Fruit fly (Drosophila melanogaster) whole organism, embryonic: ENCODE measurements around the gene CG42395.
A peak's percentile ranks its signal among the peaks of the same experiment; 100 is the strongest.

Source experiments
- Awh ChIP-seq: fragments of 200-800 bp; sonication (Bioruptor generic); IDR thresholded peaks from 2 replicates; pipeline ENCODE4, ENCODE4 v1.3.6; 2022; ENCODE audit warnings: missing biosample characterization, missing genetic modification characterization
- Bdp1 ChIP-seq: fragments of 200-800 bp; sonication (Bioruptor generic); optimal IDR thresholded peaks from 3 replicates; lab custom pipeline; 2016; ENCODE audit warnings: missing biosample characterization, missing genetic modification characterization
- CG11696 ChIP-seq: fragments of 200-800 bp; sonication (Bioruptor generic); IDR thresholded peaks from 2 replicates; pipeline ENCODE4 v1.3.6; 2022; ENCODE audit warnings: missing biosample characterization, missing genetic modification characterization
- CG1233 ChIP-seq: fragments of 200-800 bp; sonication (Bioruptor generic); optimal IDR thresholded peaks from 4 replicates; lab custom pipeline; 2018; ENCODE audit warnings: missing biosample characterization, mild to moderate bottlenecking, missing genetic modification characterization
- CG12942 ChIP-seq: fragments of 200-800 bp; sonication (Bioruptor generic); optimal IDR thresholded peaks from 3 replicates; lab custom pipeline; 2016; ENCODE audit warnings: missing biosample characterization, missing genetic modification characterization
- CG15514 ChIP-seq: fragments of 200-800 bp; sonication (Bioruptor generic); optimal IDR thresholded peaks from 3 replicates; lab custom pipeline; 2017; ENCODE audit warnings: missing biosample characterization, missing genetic modification characterization, mild to moderate bottlenecking, moderate library complexity, missing genetic modification reagents
- CG17385 ChIP-seq: fragments of 200-800 bp; sonication (Bioruptor generic); optimal IDR thresholded peaks from 3 replicates; lab custom pipeline; 2018; ENCODE audit warnings: missing biosample characterization, mild to moderate bottlenecking, missing genetic modification characterization
- CG18476 ChIP-seq: fragments of 200-800 bp; sonication (Bioruptor generic); optimal IDR thresholded peaks from 2 replicates; lab custom pipeline; 2016; ENCODE audit warnings: missing biosample characterization, mild to moderate bottlenecking, missing genetic modification characterization
- CG2712 ChIP-seq: fragments of 200-800 bp; optimal IDR thresholded peaks from 3 replicates; lab custom pipeline; 2019; ENCODE audit warnings: missing biosample characterization, mild to moderate bottlenecking, missing genetic modification characterization, moderate library complexity
- CG31365 ChIP-seq: fragments of 200-800 bp; sonication (Bioruptor generic); optimal IDR thresholded peaks from 2 replicates; lab custom pipeline; 2018; ENCODE audit warnings: missing biosample characterization, mild to moderate bottlenecking, missing genetic modification characterization
- CG4360 ChIP-seq: fragments of 200-800 bp; sonication (Bioruptor generic); IDR thresholded peaks from 2 replicates; pipeline ENCODE4 v1.3.6; 2022; ENCODE audit warnings: missing biosample characterization, missing genetic modification characterization
- CG4424 ChIP-seq: fragments of 200-800 bp; sonication (Bioruptor generic); optimal IDR thresholded peaks from 3 replicates; lab custom pipeline; 2016; ENCODE audit warnings: missing biosample characterization, missing genetic modification characterization
- CG6689 ChIP-seq: fragments of 200-800 bp; sonication (Bioruptor generic); IDR thresholded peaks from 2 replicates; pipeline ENCODE4 v1.3.6; 2022; ENCODE audit warnings: missing biosample characterization, missing genetic modification characterization
- CG8944 ChIP-seq: fragments of 200-800 bp; sonication (Bioruptor generic); optimal IDR thresholded peaks from 3 replicates; lab custom pipeline; 2016; ENCODE audit warnings: missing biosample characterization, missing genetic modification characterization
- CG9437 ChIP-seq: fragments of 200-800 bp; sonication (Bioruptor generic); optimal IDR thresholded peaks from 2 replicates; lab custom pipeline; 2018; ENCODE audit warnings: missing biosample characterization, mild to moderate bottlenecking, missing genetic modification characterization
- CG9727 ChIP-seq: fragments of 200-800 bp; sonication (Bioruptor generic); optimal IDR thresholded peaks from 3 replicates; lab custom pipeline; 2017; ENCODE audit warnings: missing biosample characterization, mild to moderate bottlenecking, missing genetic modification characterization
- Dek ChIP-seq: fragments of 200-800 bp; sonication (Bioruptor generic); optimal IDR thresholded peaks from 3 replicates; lab custom pipeline; 2019; ENCODE audit warnings: missing biosample characterization, mild to moderate bottlenecking, missing genetic modification characterization, moderate library complexity
- Eip74EF ChIP-seq, 2 experiments: fragments of 200-800 bp in 1 of 2; fragments of >200 bp in 1 of 2; sonication (Bioruptor generic) in 1 of 2; optimal IDR thresholded peaks; 2 replicates each; lab custom pipeline; 2017 to 2019; ENCODE audit warnings: missing biosample characterization in 2 of 2, missing genetic modification characterization in 2 of 2, mild to moderate bottlenecking in 1 of 2, moderate library complexity in 1 of 2
- HLH3B ChIP-seq: fragments of 200-800 bp; sonication (Bioruptor generic); IDR thresholded peaks from 2 replicates; pipeline ENCODE4 v1.3.6; 2022; ENCODE audit warnings: missing biosample characterization, missing genetic modification characterization
- Hr51 ChIP-seq, 2 experiments: fragments of 200-800 bp; sonication (Bioruptor generic); optimal IDR thresholded peaks; 2 replicates in 1 of 2; 3 replicates in 1 of 2; lab custom pipeline; 2016 to 2018; ENCODE audit warnings: missing biosample characterization in 2 of 2, missing genetic modification characterization in 2 of 2, mild to moderate bottlenecking in 1 of 2, moderate library complexity in 1 of 2
- Jarid2 ChIP-seq: fragments of 200-800 bp; sonication (Bioruptor generic); optimal IDR thresholded peaks from 3 replicates; lab custom pipeline; 2017; ENCODE audit warnings: mild to moderate bottlenecking, missing biosample characterization, missing genetic modification reagents, missing genetic modification characterization
- MBD-R2 ChIP-seq: fragments of 200-800 bp; sonication (Bioruptor generic); IDR thresholded peaks from 2 replicates; pipeline ENCODE4 v1.3.6; 2022; ENCODE audit warnings: missing biosample characterization, missing genetic modification characterization
- MESR4 ChIP-seq: fragments of 200-800 bp; sonication (Bioruptor generic); optimal IDR thresholded peaks from 2 replicates; lab custom pipeline; 2018; ENCODE audit warnings: missing biosample characterization, mild to moderate bottlenecking, missing genetic modification characterization, moderate library complexity
- NC2α ChIP-seq: fragments of 200-800 bp; sonication (Bioruptor generic); optimal IDR thresholded peaks from 2 replicates; lab custom pipeline; 2016; ENCODE audit warnings: missing biosample characterization, missing genetic modification characterization
- Oli ChIP-seq: fragments of 200-800 bp; sonication (Bioruptor generic); optimal IDR thresholded peaks from 2 replicates; lab custom pipeline; 2018; ENCODE audit warnings: missing biosample characterization, mild to moderate bottlenecking, missing genetic modification characterization, moderate library complexity
- Opbp ChIP-seq: fragments of 200-800 bp; sonication (Bioruptor generic); IDR thresholded peaks from 3 replicates; pipeline ENCODE4 v1.3.6; 2022; ENCODE audit warnings: missing biosample characterization, missing genetic modification characterization; ENCODE audit not compliant: partially characterized antibody
- Poxn ChIP-seq: fragments of 200-800 bp; sonication (Bioruptor generic); IDR thresholded peaks from 2 replicates; pipeline ENCODE4 v1.3.6; 2022; ENCODE audit warnings: missing biosample characterization, missing genetic modification characterization
- Six4 ChIP-seq: fragments of 200-800 bp; sonication (Bioruptor generic); optimal IDR thresholded peaks from 2 replicates; lab custom pipeline; 2016; ENCODE audit warnings: missing biosample characterization, missing genetic modification characterization
- amos ChIP-seq: fragments of 200-800 bp; sonication (Bioruptor generic); IDR thresholded peaks from 2 replicates; pipeline ENCODE4 v1.3.6; 2022; ENCODE audit warnings: missing biosample characterization, missing genetic modification characterization; ENCODE audit not compliant: partially characterized antibody
- ato ChIP-seq: fragments of 200-800 bp; sonication (Bioruptor generic); IDR thresholded peaks from 2 replicates; pipeline ENCODE4 v1.3.6; 2022; ENCODE audit warnings: missing biosample characterization, missing genetic modification characterization; ENCODE audit not compliant: partially characterized antibody
- cato ChIP-seq: fragments of 200-800 bp; sonication (Bioruptor generic); optimal IDR thresholded peaks from 2 replicates; lab custom pipeline; 2016; ENCODE audit warnings: missing biosample characterization, missing genetic modification characterization, borderline replicate concordance
- corto ChIP-seq: fragments of 200-800 bp; sonication (Bioruptor generic); optimal IDR thresholded peaks from 2 replicates; lab custom pipeline; 2016; ENCODE audit warnings: missing biosample characterization, mild to moderate bottlenecking, missing genetic modification characterization, moderate library complexity
- da ChIP-seq: fragments of 200-800 bp; sonication (Bioruptor generic); optimal IDR thresholded peaks from 2 replicates; lab custom pipeline; 2016; ENCODE audit warnings: missing biosample characterization, missing genetic modification characterization
- ems ChIP-seq: fragments of 200-800 bp; sonication (Bioruptor generic); optimal IDR thresholded peaks from 3 replicates; lab custom pipeline; 2016; ENCODE audit warnings: missing biosample characterization, missing genetic modification characterization
- esg ChIP-seq: fragments of 200-800 bp; sonication (Bioruptor generic); conservative IDR thresholded peaks from 2 replicates; pipeline ENCODE4 v1.3.6; 2022; ENCODE audit warnings: missing biosample characterization, missing genetic modification characterization
- gce ChIP-seq: fragments of 200-800 bp; sonication (Bioruptor generic); IDR thresholded peaks from 3 replicates; pipeline ENCODE4 v1.3.6; 2022; ENCODE audit warnings: missing biosample characterization, missing genetic modification characterization
- gcm2 ChIP-seq: fragments of 200-800 bp; sonication (Bioruptor generic); optimal IDR thresholded peaks from 2 replicates; lab custom pipeline; 2016; ENCODE audit warnings: missing biosample characterization, missing genetic modification characterization
- hth ChIP-seq: fragments of >200 bp; optimal IDR thresholded peaks from 2 replicates; lab custom pipeline; 2017; ENCODE audit warnings: inconsistent platforms
- lilli ChIP-seq: fragments of 200-800 bp; sonication (Bioruptor generic); optimal IDR thresholded peaks from 3 replicates; lab custom pipeline; 2016; ENCODE audit warnings: missing biosample characterization, missing genetic modification characterization
- nerfin-1 ChIP-seq: fragments of 200-800 bp; sonication (Bioruptor generic); optimal IDR thresholded peaks from 3 replicates; lab custom pipeline; 2019; ENCODE audit warnings: missing biosample characterization, mild to moderate bottlenecking, missing genetic modification characterization, moderate library complexity
- nom ChIP-seq: fragments of 200-800 bp; sonication (Bioruptor generic); optimal IDR thresholded peaks from 2 replicates; lab custom pipeline; 2017; ENCODE audit warnings: missing biosample characterization, missing genetic modification characterization, mild to moderate bottlenecking, moderate library complexity, missing genetic modification reagents
- odd ChIP-seq: fragments of 200-800 bp; sonication (Bioruptor generic); optimal IDR thresholded peaks from 2 replicates; lab custom pipeline; 2017; ENCODE audit warnings: missing biosample characterization, mild to moderate bottlenecking, missing genetic modification characterization
- pfk ChIP-seq: fragments of 200-800 bp; sonication (Bioruptor generic); optimal IDR thresholded peaks from 2 replicates; lab custom pipeline; 2018; ENCODE audit warnings: missing biosample characterization, mild to moderate bottlenecking, missing genetic modification characterization, moderate library complexity
- phol ChIP-seq: fragments of 200-800 bp; sonication (Bioruptor generic); optimal IDR thresholded peaks from 3 replicates; lab custom pipeline; 2018; ENCODE audit warnings: missing biosample characterization, mild to moderate bottlenecking, missing genetic modification characterization, moderate library complexity
- salm ChIP-seq: fragments of 200-800 bp; sonication (Bioruptor generic); optimal IDR thresholded peaks from 2 replicates; lab custom pipeline; 2018; ENCODE audit warnings: missing biosample characterization, mild to moderate bottlenecking, missing genetic modification characterization
- sima ChIP-seq: fragments of 200-800 bp; sonication (Bioruptor generic); optimal IDR thresholded peaks from 2 replicates; lab custom pipeline; 2016; ENCODE audit warnings: missing biosample characterization, missing genetic modification characterization
- tap ChIP-seq: fragments of 200-800 bp; optimal IDR thresholded peaks from 3 replicates; lab custom pipeline; 2019; ENCODE audit warnings: missing biosample characterization, mild to moderate bottlenecking, missing genetic modification characterization, moderate library complexity
- tll ChIP-seq, 2 experiments: fragments of 200-800 bp in 1 of 2; fragments of >200 bp in 1 of 2; sonication (Bioruptor generic) in 1 of 2; optimal IDR thresholded peaks; 2 replicates each; lab custom pipeline; 2017 to 2019; ENCODE audit warnings: missing biosample characterization in 2 of 2, missing genetic modification characterization in 2 of 2, mild to moderate bottlenecking in 1 of 2, moderate library complexity in 1 of 2
- trh ChIP-seq: fragments of 200-800 bp; sonication (Bioruptor generic); optimal IDR thresholded peaks from 2 replicates; lab custom pipeline; 2016; ENCODE audit warnings: missing biosample characterization, missing genetic modification characterization
- zfh2 ChIP-seq: fragments of 200-800 bp; sonication (Bioruptor generic); optimal IDR thresholded peaks from 2 replicates; lab custom pipeline; 2016; ENCODE audit warnings: missing biosample characterization, missing genetic modification characterization

CG42395 gene

dm6 chrX:9589928-9590327 is 13.9 kb upstream of the CG42395 start (continued):
- TF ChIP-seq amos (GFP tag; lab: Robert Waterston, UW) (no peak), phol (tag; lab: Kevin White, UChicago) (peak; percentile 60), CG2712 (tag; lab: Kevin White, UChicago) (peak; percentile 58), Bdp1 (GFP tag; lab: Kevin White, UChicago) (no peak), CG11696 (GFP tag; lab: Robert Waterston, UW) (no peak), sima (GFP tag; lab: Kevin White, UChicago) (no peak), cato (GFP tag; lab: Kevin White, UChicago) (no peak), zfh2 (GFP tag; lab: Kevin White, UChicago) (peak; percentile 20), CG9437 (GFP tag; lab: Kevin White, UChicago) (peak; percentile 67), hth (no peak), nom (GFP tag; lab: Kevin White, UChicago) (no peak), HLH3B (GFP tag; lab: Robert Waterston, UW) (no peak), CG4424 (GFP tag; lab: Kevin White, UChicago) (peak; percentile 17), Oli (tag; lab: Kevin White, UChicago) (peak; percentile 63), nerfin-1 (peak; percentile 12), corto (GFP tag; lab: Kevin White, UChicago) (peak; percentile 45), MBD-R2 (GFP tag; lab: Robert Waterston, UW) (peak; percentile 18; the same call in 1 of the 2 replicates), Poxn (no peak), Jarid2 (no peak), Dek (tag; lab: Kevin White, UChicago) (peak; percentile 28), ems (GFP tag; lab: Kevin White, UChicago) (no peak), CG17385 (GFP tag; lab: Kevin White, UChicago) (peak; percentile 48), CG18476 (GFP tag; lab: Kevin White, UChicago) (no peak), CG15514 (GFP tag; lab: Kevin White, UChicago) (peak; percentile 30), Awh (GFP tag; lab: Robert Waterston, UW) (no peak), trh (no peak), CG8944 (GFP tag; lab: Kevin White, UChicago) (no peak), gce (GFP tag; lab: Robert Waterston, UW) (no peak), pfk (no peak), Opbp (GFP tag; lab: Robert Waterston, UW) (no peak), CG1233 (GFP tag; lab: Kevin White, UChicago) (peak; percentile 40), gcm2 (no peak), CG6689 (GFP tag; lab: Robert Waterston, UW) (peak; percentile 55), Six4 (GFP tag; lab: Kevin White, UChicago) (no peak), CG12942 (GFP tag; lab: Kevin White, UChicago) (no peak), Eip74EF (GFP tag; optimal IDR thresholded peaks at IDR 0.05; lab: Kevin White, UChicago) (peak in 1 of 2 experiments; percentile 45), salm (tag; lab: Kevin White, UChicago) (no peak), ato (no peak), tll (GFP tag; optimal IDR thresholded peaks at IDR 0.05; lab: Kevin White, UChicago) (no peak), odd (GFP tag; lab: Kevin White, UChicago) (peak; percentile 36), da (GFP tag; lab: Kevin White, UChicago) (no peak), NC2α (GFP tag; lab: Kevin White, UChicago) (no peak), lilli (GFP tag; lab: Kevin White, UChicago) (peak; percentile 53), CG31365 (tag; lab: Kevin White, UChicago) (no peak), Hr51 (GFP tag; optimal IDR thresholded peaks at IDR 0.05; lab: Kevin White, UChicago) (peak in 1 of 2 experiments; percentile 74), CG9727 (GFP tag; lab: Kevin White, UChicago) (peak; percentile 15), tap (tag; lab: Kevin White, UChicago) (peak; percentile 54), MESR4 (GFP tag; lab: Kevin White, UChicago) (no peak), esg (GFP tag; lab: Robert Waterston, UW) (peak; percentile 29; the same call in 1 of the 2 replicates), CG4360 (GFP tag; lab: Robert Waterston, UW) (no peak)
